Worm (Caenorhabditis elegans) whole organism, L2 larva: ENCODE measurements around the gene K08E5.1.

Experiments
- ZK546.5 ChIP-seq: sonication (generic microtip); optimal IDR thresholded peaks from 2 replicates; lab custom pipeline; 2017; ENCODE audit warnings: missing biosample characterization, missing genetic modification characterization
- crh-2 ChIP-seq: sonication (generic microtip); optimal IDR thresholded peaks from 2 replicates; lab custom pipeline; 2017; ENCODE audit warnings: missing biosample characterization, missing genetic modification characterization
- nhr-11 ChIP-seq: fragments of 150-350 bp; optimal IDR thresholded peaks from 2 replicates; lab custom pipeline; 2014; ENCODE audit warnings: missing biosample characterization, missing genetic modification characterization
- nhr-12 ChIP-seq: fragments of 150-350 bp; optimal IDR thresholded peaks from 2 replicates; lab custom pipeline; 2014; ENCODE audit warnings: missing biosample characterization, missing genetic modification characterization
- nhr-237 ChIP-seq: fragments of 150-350 bp; optimal IDR thresholded peaks from 2 replicates; lab custom pipeline; 2014; ENCODE audit warnings: missing biosample characterization, missing genetic modification characterization
- nhr-77 ChIP-seq: fragments of 150-350 bp; optimal IDR thresholded peaks from 2 replicates; lab custom pipeline; 2014; ENCODE audit warnings: missing biosample characterization, missing genetic modification characterization
- snpc-4 ChIP-seq: fragments of 150-350 bp; optimal IDR thresholded peaks from 2 replicates; lab custom pipeline; 2014; ENCODE audit warnings: missing biosample characterization, missing genetic modification characterization
- unc-39 ChIP-seq: fragments of 150-350 bp; optimal IDR thresholded peaks from 2 replicates; lab custom pipeline; 2014; ENCODE audit warnings: missing biosample characterization, missing genetic modification characterization
- unc-62 ChIP-seq: fragments of 150-350 bp; optimal IDR thresholded peaks from 2 replicates; lab custom pipeline; 2014; ENCODE audit warnings: missing biosample characterization, missing genetic modification reagents, missing genetic modification characterization
- ztf-1 ChIP-seq: fragments of 200-800 bp; sonication (Bioruptor generic); conservative IDR thresholded peaks from 2 replicates; pipeline ENCODE4 v1.3.6; 2022; ENCODE audit warnings: missing genetic modification characterization, missing compliant biosample characterization

- TF ChIP-seq nhr-12: no peak
- TF ChIP-seq unc-62 (GFP tag; lab: Kevin White, UChicago): no peak
- no peak for TF ChIP-seq nhr-237
- TF ChIP-seq crh-2 (tag; lab: Kevin White, UChicago): no peak
- TF ChIP-seq unc-39: no peak
- TF ChIP-seq nhr-77: no peak
- TF ChIP-seq snpc-4 (tag; lab: Kevin White, UChicago): no peak
- TF ChIP-seq ZK546.5 (tag; lab: Kevin White, UChicago): no peak
- no peak for TF ChIP-seq ztf-1 (GFP tag; lab: Robert Waterston, UW)
- TF ChIP-seq nhr-11: no peak
Observed at ce11 chrIII:10118818-10119217, 27.8 kb downstream of the K08E5.1 start, which contains the start of gene ZK1128.3.
